Worm (Caenorhabditis elegans): ENCODE results near the gene bgal-1.

ce11 chrV:11260622-11261021 is 34.8 kb upstream of the bgal-1 start, which contains the start of gene F07B10.7:
- no peak for TF ChIP-seq eyg-1 (tag; optimal IDR thresholded peaks at IDR 0.05)
- TF ChIP-seq K02D7.2 (tag; optimal IDR thresholded peaks at IDR 0.05) = no peak
- TF ChIP-seq elt-2 (tag; optimal IDR thresholded peaks at IDR 0.05) = no peak
- TF ChIP-seq pha-4 (tag; optimal IDR thresholded peaks at IDR 0.05) = no peak

Measured in whole organism, late embryonic.